Fruit fly (Drosophila melanogaster): ENCODE data around the gene Arr2.

The Arr2 gene

dm6 chr3L:8600752-8601433 is 47.8 kb downstream of the Arr2 start, which contains the start of the genes Nelf-E and RpL14 (continued):
- TF ChIP-seq CG4854 (GFP tag; optimal IDR thresholded peaks at IDR 0.05) (no peak), wdn (GFP tag; IDR thresholded peaks at IDR 0.05) (peak; percentile 89), HmgZ (tag; optimal IDR thresholded peaks at IDR 0.05) (peak; percentile 98), HLH4C (GFP tag; IDR thresholded peaks at IDR 0.05; ENCODE audit: partially characterized antibody) (peak; percentile 65), HLH3B (GFP tag; IDR thresholded peaks at IDR 0.05) (peak; percentile 92), Ptx1 (GFP tag; IDR thresholded peaks at IDR 0.05) (peak; percentile 89), E2f1 (GFP tag; IDR thresholded peaks at IDR 0.05) (peak; percentile 85), toy (GFP tag; IDR thresholded peaks at IDR 0.05) (peak; percentile 80; the same call in 1 of the 2 replicates), CG12942 (GFP tag; optimal IDR thresholded peaks at IDR 0.05) (peak; percentile 79), oc (tag; optimal IDR thresholded peaks at IDR 0.05) (peak; percentile 93), caup (GFP tag; optimal IDR thresholded peaks at IDR 0.05; ENCODE audit: severe bottlenecking) (peak; percentile 99), CG12155 (GFP tag; optimal IDR thresholded peaks at IDR 0.05) (peak; percentile 88), Rfx (GFP tag; IDR thresholded peaks at IDR 0.05) (peak; percentile 98), Sox102F (GFP tag; optimal IDR thresholded peaks at IDR 0.05) (peak; percentile 80), CG6791 (GFP tag; IDR thresholded peaks at IDR 0.05; ENCODE audit: partially characterized antibody) (no peak), gfzf (GFP tag; optimal IDR thresholded peaks at IDR 0.05) (peak; percentile 98), corto (GFP tag; optimal IDR thresholded peaks at IDR 0.05) (peak; percentile 8), CG3838 (GFP tag; optimal IDR thresholded peaks at IDR 0.05) (peak; percentile 86), CG14441 (GFP tag; IDR thresholded peaks at IDR 0.05) (peak; percentile 87), grau (tag; optimal IDR thresholded peaks at IDR 0.05) (peak; percentile 90), D19A (tag; optimal IDR thresholded peaks at IDR 0.05) (peak; percentile 72), cato (GFP tag; optimal IDR thresholded peaks at IDR 0.05; ENCODE audit: borderline replicate concordance) (peak; percentile 85), CG13624 (GFP tag; optimal IDR thresholded peaks at IDR 0.05) (peak; percentile 98), ato (GFP tag; IDR thresholded peaks at IDR 0.05; ENCODE audit: partially characterized antibody) (0 out of 2 replicates have a peak, but pooled peaks have one; percentile 14), CG15479 (GFP tag; optimal IDR thresholded peaks at IDR 0.05) (peak; percentile 40), CG12299 (tag; optimal IDR thresholded peaks at IDR 0.05) (peak; percentile 90), Spps (tag; optimal IDR thresholded peaks at IDR 0.05) (peak; percentile 81), mirr (GFP tag; optimal IDR thresholded peaks at IDR 0.05) (peak; percentile 99), sens (GFP tag) (peak; percentile 99), Antp (GFP tag; optimal IDR thresholded peaks at IDR 0.05) (peak; percentile 94), az2 (GFP tag; optimal IDR thresholded peaks at IDR 0.05) (peak; percentile 76), Pdp1 (GFP tag; optimal IDR thresholded peaks at IDR 0.05) (peak; percentile 86 to 93), H2.0 (GFP tag; IDR thresholded peaks at IDR 0.05) (peak; percentile 88), cg (GFP tag; optimal IDR thresholded peaks at IDR 0.05) (peak; percentile 21), Kr (GFP tag; optimal IDR thresholded peaks at IDR 0.05) (peak; percentile 86), fru (optimal IDR thresholded peaks at IDR 0.05) (no peak), pros (GFP tag; optimal IDR thresholded peaks at IDR 0.05) (peak; percentile 38), D (optimal IDR thresholded peaks at IDR 0.05) (peak; percentile 37), D (GFP tag; optimal IDR thresholded peaks at IDR 0.05) (peak; percentile 90), fd3F (GFP tag; optimal IDR thresholded peaks at IDR 0.05) (peak; percentile 91), B-H1 (GFP tag; IDR thresholded peaks at IDR 0.05) (peak; percentile 81), sima (GFP tag; optimal IDR thresholded peaks at IDR 0.05) (peak; percentile 87), bigmax (GFP tag; optimal IDR thresholded peaks at IDR 0.05) (peak; percentile 86), CG2199 (GFP tag; IDR thresholded peaks at IDR 0.05) (peak; percentile 95), twi (tag; optimal IDR thresholded peaks at IDR 0.05) (peak; percentile 86), Hsf (GFP tag; optimal IDR thresholded peaks at IDR 0.05) (peak; percentile 93), Atf3 (GFP tag; optimal IDR thresholded peaks at IDR 0.05) (peak; percentile 95), Elba2 (GFP tag; optimal IDR thresholded peaks at IDR 0.05) (no peak), maf-S (GFP tag; optimal IDR thresholded peaks at IDR 0.05) (peak; percentile 94), CG9817 (tag; optimal IDR thresholded peaks at IDR 0.05) (peak; percentile 94)

All from whole organism, embryonic.